Worm (Caenorhabditis elegans) whole organism, L3 larva: ENCODE data around the gene scc-1.

Source experiments
- ZK546.5 ChIP-seq: sonication (generic microtip); optimal IDR thresholded peaks from 2 replicates; lab custom pipeline; 2017; ENCODE audit warnings: missing biosample characterization, missing genetic modification characterization
- aly-2 ChIP-seq: fragments of 150-350 bp; optimal IDR thresholded peaks from 2 replicates; lab custom pipeline; 2014; ENCODE audit warnings: missing biosample characterization, missing genetic modification characterization
- daf-12 ChIP-seq: fragments of 150-350 bp; optimal IDR thresholded peaks from 2 replicates; lab custom pipeline; 2014; ENCODE audit warnings: missing biosample characterization, missing genetic modification reagents, missing genetic modification characterization
- egl-5 ChIP-seq: fragments of 150-350 bp; optimal IDR thresholded peaks from 2 replicates; lab custom pipeline; 2017; ENCODE audit warnings: missing biosample characterization, missing genetic modification reagents, missing genetic modification characterization, inconsistent platforms
- elt-1 ChIP-seq: fragments of 150-350 bp; optimal IDR thresholded peaks from 2 replicates; lab custom pipeline; 2014; ENCODE audit warnings: missing biosample characterization, missing genetic modification characterization
- elt-3 ChIP-seq, 3 experiments: fragments of 150-350 bp in 1 of 3; sonication (generic microtip) in 2 of 3; optimal IDR thresholded peaks; 2 replicates in 2 of 3; 4 replicates in 1 of 3; lab custom pipeline; 2014 to 2017; ENCODE audit warnings: missing biosample characterization in 3 of 3, missing genetic modification characterization in 3 of 3
- lin-39 ChIP-seq: fragments of 150-350 bp; optimal IDR thresholded peaks from 2 replicates; lab custom pipeline; 2018; ENCODE audit warnings: missing biosample characterization, missing genetic modification reagents, missing genetic modification characterization
- lsy-12 ChIP-seq: sonication (generic microtip); optimal IDR thresholded peaks from 2 replicates; lab custom pipeline; 2016; ENCODE audit warnings: mild to moderate bottlenecking, missing genetic modification characterization, missing compliant biosample characterization
- nhr-12 ChIP-seq: fragments of 150-350 bp; optimal IDR thresholded peaks from 2 replicates; lab custom pipeline; 2014; ENCODE audit warnings: missing biosample characterization, missing genetic modification characterization
- nhr-28 ChIP-seq: fragments of 150-350 bp; optimal IDR thresholded peaks from 2 replicates; lab custom pipeline; 2014; ENCODE audit warnings: missing biosample characterization, missing genetic modification characterization
- pha-4 ChIP-seq: fragments of 150-350 bp; optimal IDR thresholded peaks from 2 replicates; lab custom pipeline; 2014; ENCODE audit warnings: missing biosample characterization, missing genetic modification reagents, missing genetic modification characterization
- pqm-1 ChIP-seq: fragments of 150-350 bp; optimal IDR thresholded peaks from 2 replicates; lab custom pipeline; 2017; ENCODE audit warnings: missing biosample characterization, missing genetic modification characterization, inconsistent platforms
- sea-2 ChIP-seq: fragments of 150-350 bp; sonication (generic microtip); optimal IDR thresholded peaks from 4 replicates; lab custom pipeline; 2014; ENCODE audit warnings: missing biosample characterization, missing genetic modification reagents, missing genetic modification characterization
- unc-62 ChIP-seq: fragments of 150-350 bp; sonication (generic microtip); optimal IDR thresholded peaks from 4 replicates; lab custom pipeline; 2014; ENCODE audit warnings: missing biosample characterization, missing genetic modification reagents, missing genetic modification characterization

DNA sequence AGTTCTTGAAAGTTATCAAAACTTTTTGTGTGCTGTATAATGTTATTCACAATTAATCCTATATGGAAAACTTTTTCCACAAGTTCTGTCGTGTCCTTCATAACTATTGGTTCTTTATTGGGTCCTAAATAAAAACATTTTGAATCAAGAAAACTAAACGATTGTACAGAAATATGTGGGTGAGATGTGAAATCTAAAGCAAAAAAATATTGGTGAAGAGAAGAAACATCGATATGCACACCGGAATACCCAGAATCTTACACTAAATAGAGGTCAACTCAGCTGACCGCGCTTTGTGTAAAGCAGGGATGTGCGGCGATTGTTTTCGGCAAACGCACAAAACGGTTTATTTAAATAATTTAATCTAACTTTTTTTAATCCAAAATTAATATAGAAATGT lies 37.2 kb upstream of the scc-1 start, which contains the start of gene T05A7.13:
- TF ChIP-seq egl-5 (tag; lab: Kevin White, UChicago) (no peak), elt-3 (tag; optimal IDR thresholded peaks at IDR 0.05; lab: Kevin White, UChicago) (no peak), nhr-28 (tag; lab: Kevin White, UChicago) (no peak), lsy-12 (tag; lab: Kevin White, UChicago) (no peak), sea-2 (GFP tag; lab: Kevin White, UChicago) (no peak), lin-39 (tag; lab: Kevin White, UChicago) (no peak), nhr-12 (tag; lab: Kevin White, UChicago) (no peak), ZK546.5 (no peak), aly-2 (no peak), pha-4 (no peak), unc-62 (GFP tag; lab: Kevin White, UChicago) (no peak), elt-1 (tag; lab: Kevin White, UChicago) (no peak), daf-12 (tag; lab: Kevin White, UChicago) (no peak), pqm-1 (no peak)
